Fruit fly (Drosophila melanogaster): ENCODE results near the gene CG13287.

- TF ChIP-seq CG8478 (optimal IDR thresholded peaks at IDR 0.05) (no peak), CTCF (optimal IDR thresholded peaks at IDR 0.05) (no peak)
Observed at dm6 chr3L:5838295-5838694, 43.8 kb upstream of the CG13287 start.

Data from S2 (cell line).